Worm (Caenorhabditis elegans) whole organism, L3 larva: ENCODE data around the gene C08D8.1.

Experiments used
- nhr-77 ChIP-seq: fragments of 150-350 bp; optimal IDR thresholded peaks from 2 replicates; lab custom pipeline; 2014; ENCODE audit warnings: missing biosample characterization, missing genetic modification characterization
- pha-4 ChIP-seq: fragments of 150-350 bp; optimal IDR thresholded peaks from 2 replicates; lab custom pipeline; 2014; ENCODE audit warnings: missing biosample characterization, missing genetic modification reagents, missing genetic modification characterization

DNA sequence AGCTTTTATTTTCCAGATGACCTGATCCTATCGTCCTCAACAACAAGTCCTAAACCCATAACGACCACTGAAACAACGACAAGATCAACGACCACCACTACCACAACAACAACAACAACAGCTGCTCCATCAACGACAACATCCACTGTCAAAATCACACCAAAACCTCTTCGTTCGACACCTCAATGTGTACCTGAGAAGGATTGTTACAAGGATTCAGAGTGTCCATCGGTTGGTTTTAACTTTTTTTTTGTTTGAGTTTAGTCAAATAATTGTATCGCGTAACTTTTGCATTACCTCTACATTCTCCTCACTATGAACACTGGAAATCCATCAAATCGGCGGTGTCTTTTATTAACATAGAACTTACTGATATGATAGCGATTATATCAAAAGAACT, 34.5 kb downstream of the C08D8.1 start:
- TF ChIP-seq nhr-77 (tag; lab: Kevin White, UChicago) (no peak), pha-4 (no peak)
